Worm (Caenorhabditis elegans): ENCODE results near the gene T24A6.1.

DNA sequence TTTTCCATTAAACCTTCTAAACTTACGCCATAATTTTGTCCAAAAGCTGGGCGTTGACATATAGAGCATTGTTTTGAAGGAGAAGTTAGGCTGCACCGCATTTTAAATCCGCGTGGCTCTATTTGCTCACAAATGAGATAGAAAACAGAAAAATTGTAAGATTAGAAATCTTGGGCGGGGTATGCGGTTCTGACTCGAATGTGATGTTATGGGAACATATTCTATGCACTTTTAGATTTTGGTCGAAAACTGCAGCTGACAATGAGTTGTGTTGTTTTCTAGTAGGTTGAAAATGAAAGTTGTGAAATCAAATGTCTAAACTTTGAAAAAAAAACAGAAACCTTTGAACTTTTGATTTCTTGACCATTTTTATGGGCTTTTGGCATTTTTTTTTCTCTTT lies 15.5 kb upstream of the T24A6.1 start, which contains the start of gene nhr-222:
- TF ChIP-seq unc-62 (GFP tag; optimal IDR thresholded peaks at IDR 0.05 in 1 of 2) (no peak), unc-62 (tag; optimal IDR thresholded peaks at IDR 0.05) (no peak), dpl-1 (GFP tag; optimal IDR thresholded peaks at IDR 0.05) (no peak), nhr-28 (tag; optimal IDR thresholded peaks at IDR 0.05) (no peak), ceh-62 (tag; optimal IDR thresholded peaks at IDR 0.05) (no peak), mes-2 (tag; optimal IDR thresholded peaks at IDR 0.05; ENCODE audit: poor library complexity, severe bottlenecking) (no peak)
